Fruit fly (Drosophila melanogaster): Measurements from ENCODE around the gene btn.

The btn gene

dm6 chr3R:22542773-22543411 lies 43.5 kb downstream of the btn start (continued):
- TF ChIP-seq ranshi (GFP tag; IDR thresholded peaks at IDR 0.05): peak; percentile 29; the same call in 1 of the 2 replicates
- TF ChIP-seq Dip3 (GFP tag; optimal IDR thresholded peaks at IDR 0.05): no peak
- TF ChIP-seq dysf (GFP tag; IDR thresholded peaks at IDR 0.05): peak; percentile 54; the same call in 2 of the 3 replicates
- no peak for TF ChIP-seq H2.0 (GFP tag; IDR thresholded peaks at IDR 0.05)
- TF ChIP-seq ttk (GFP tag; IDR thresholded peaks at IDR 0.05): no peak
- no peak for TF ChIP-seq CG14667 (GFP tag; IDR thresholded peaks at IDR 0.05)
- TF ChIP-seq fd3F (GFP tag; optimal IDR thresholded peaks at IDR 0.05): no peak
- TF ChIP-seq Scr (GFP tag; IDR thresholded peaks at IDR 0.05; ENCODE audit: partially characterized antibody): no peak
- TF ChIP-seq Meics (GFP tag; optimal IDR thresholded peaks at IDR 0.05): peak; percentile 22
- TF ChIP-seq CG1603 (tag; optimal IDR thresholded peaks at IDR 0.05): no peak
- peak; percentile 17 for TF ChIP-seq lab (GFP tag; optimal IDR thresholded peaks at IDR 0.05)
- TF ChIP-seq CG3163 (GFP tag; optimal IDR thresholded peaks at IDR 0.05): no peak
- TF ChIP-seq chinmo (GFP tag; IDR thresholded peaks at IDR 0.05; ENCODE audit: partially characterized antibody): 0 out of 4 replicates have a peak, but pooled peaks have one; percentile 29
- TF ChIP-seq CG14441 (GFP tag; IDR thresholded peaks at IDR 0.05): no peak
- TF ChIP-seq bbx (GFP tag; IDR thresholded peaks at IDR 0.05; ENCODE audit: partially characterized antibody): no peak
- no peak for TF ChIP-seq CG34422 (GFP tag; IDR thresholded peaks at IDR 0.05)
- TF ChIP-seq CG6254 (GFP tag; optimal IDR thresholded peaks at IDR 0.05): no peak
- TF ChIP-seq row (GFP tag; IDR thresholded peaks at IDR 0.05): peak; percentile 63
- TF ChIP-seq CG9932 (GFP tag; IDR thresholded peaks at IDR 0.05): no peak
- TF ChIP-seq fru (optimal IDR thresholded peaks at IDR 0.05): no peak
- TF ChIP-seq ac (GFP tag; optimal IDR thresholded peaks at IDR 0.05): no peak
- peak; percentile 34 for TF ChIP-seq dmrt99B (tag; optimal IDR thresholded peaks at IDR 0.05)
- TF ChIP-seq Bdp1 (GFP tag; optimal IDR thresholded peaks at IDR 0.05): no peak
- TF ChIP-seq hbn (GFP tag; IDR thresholded peaks at IDR 0.05; ENCODE audit: partially characterized antibody): no peak
- TF ChIP-seq luna (GFP tag; optimal IDR thresholded peaks at IDR 0.05): no peak
- 0 out of 3 replicates have a peak, but pooled peaks have one; percentile 17 for TF ChIP-seq Aef1 (GFP tag; IDR thresholded peaks at IDR 0.05)
- TF ChIP-seq CG10959 (GFP tag; IDR thresholded peaks at IDR 0.05): no peak
- peak; percentile 63 for TF ChIP-seq Sox102F (GFP tag; optimal IDR thresholded peaks at IDR 0.05)
- no peak for TF ChIP-seq CG11695 (GFP tag; IDR thresholded peaks at IDR 0.05)
- TF ChIP-seq prd (optimal IDR thresholded peaks at IDR 0.05): no peak
- peak; percentile 49; the same call in 1 of the 3 replicates for TF ChIP-seq prd (GFP tag; IDR thresholded peaks at IDR 0.05)
- TF ChIP-seq CG10209 (GFP tag; optimal IDR thresholded peaks at IDR 0.05): peak; percentile 13
- TF ChIP-seq tx (GFP tag; optimal IDR thresholded peaks at IDR 0.05): no peak
- peak; percentile 14; the same call in 1 of the 2 replicates for TF ChIP-seq Rfx (GFP tag; IDR thresholded peaks at IDR 0.05)
- peak; percentile 72 for TF ChIP-seq grau (tag; optimal IDR thresholded peaks at IDR 0.05)
- no peak for TF ChIP-seq CG2889 (GFP tag; IDR thresholded peaks at IDR 0.05)
- TF ChIP-seq Oli (tag; optimal IDR thresholded peaks at IDR 0.05): peak; percentile 34
- no peak for TF ChIP-seq CG10462 (GFP tag; optimal IDR thresholded peaks at IDR 0.05)
- no peak for TF ChIP-seq Atf3 (GFP tag; optimal IDR thresholded peaks at IDR 0.05)
- no peak for TF ChIP-seq slp2 (GFP tag; optimal IDR thresholded peaks at IDR 0.05)
- peak; percentile 24 for TF ChIP-seq unpg (GFP tag; optimal IDR thresholded peaks at IDR 0.05)
- TF ChIP-seq Trl (optimal IDR thresholded peaks at IDR 0.05): no peak
- TF ChIP-seq Trl (GFP tag; optimal IDR thresholded peaks at IDR 0.05): no peak
- no peak for TF ChIP-seq grn (GFP tag; optimal IDR thresholded peaks at IDR 0.05)
- peak; percentile 47 for TF ChIP-seq Ada2b (GFP tag; IDR thresholded peaks at IDR 0.05)
- no peak for TF ChIP-seq CG3995 (GFP tag; optimal IDR thresholded peaks at IDR 0.05)
- TF ChIP-seq so (GFP tag; IDR thresholded peaks at IDR 0.05): no peak
- no peak for TF ChIP-seq CG1233 (GFP tag; optimal IDR thresholded peaks at IDR 0.05)
- no peak for TF ChIP-seq Gsc (GFP tag; IDR thresholded peaks at IDR 0.05)
- TF ChIP-seq MBD-R2 (GFP tag; IDR thresholded peaks at IDR 0.05): no peak
- TF ChIP-seq CG13287 (GFP tag; IDR thresholded peaks at IDR 0.05; ENCODE audit: partially characterized antibody): no peak
- TF ChIP-seq CG10267 (tag; optimal IDR thresholded peaks at IDR 0.05): no peak

Measured in whole organism, embryonic.